Worm (Caenorhabditis elegans) whole organism, young adult: Measurements from ENCODE around the gene Y36E3A.2.

Experiments used
- B0261.1 ChIP-seq: sonication (generic microtip); optimal IDR thresholded peaks from 2 replicates; lab custom pipeline; 2016; ENCODE audit warnings: mild to moderate bottlenecking, missing genetic modification characterization, moderate library complexity, missing compliant biosample characterization
- F10E7.11 ChIP-seq: sonication (generic microtip); optimal IDR thresholded peaks from 2 replicates; lab custom pipeline; 2017; ENCODE audit warnings: mild to moderate bottlenecking, missing genetic modification characterization, moderate library complexity, missing compliant biosample characterization
- F23B12.7 ChIP-seq: sonication (generic microtip); optimal IDR thresholded peaks from 2 replicates; lab custom pipeline; 2017; ENCODE audit warnings: missing genetic modification characterization, mild to moderate bottlenecking, missing compliant biosample characterization, antibody characterized with exemption, moderate library complexity; ENCODE audit not compliant: insufficient read depth
- F39B2.1 ChIP-seq: fragments of 200-800 bp; sonication (Bioruptor generic); IDR thresholded peaks from 2 replicates; pipeline ENCODE4 v1.3.6; 2022; ENCODE audit warnings: missing genetic modification reagents, missing genetic modification characterization, missing compliant biosample characterization
- F49E8.2 ChIP-seq: sonication (generic microtip); optimal IDR thresholded peaks from 3 replicates; lab custom pipeline; 2017; ENCODE audit warnings: missing genetic modification characterization, mild to moderate bottlenecking, missing compliant biosample characterization, antibody characterized with exemption, moderate library complexity; ENCODE audit not compliant: insufficient read depth
- F52B5.7 ChIP-seq: sonication (generic microtip); optimal IDR thresholded peaks from 2 replicates; lab custom pipeline; 2016; ENCODE audit warnings: mild to moderate bottlenecking, missing genetic modification characterization, missing compliant biosample characterization
- K11D2.4 ChIP-seq: fragments of 200-800 bp; sonication (Bioruptor generic); IDR thresholded peaks from 2 replicates; pipeline ENCODE4 v1.3.6; 2022; ENCODE audit warnings: missing genetic modification reagents, missing genetic modification characterization, missing compliant biosample characterization
- Y79H2A.3 ChIP-seq: fragments of 200-800 bp; sonication (Bioruptor generic); conservative IDR thresholded peaks from 2 replicates; pipeline ENCODE4 v1.3.6; 2022; ENCODE audit warnings: missing genetic modification reagents, missing genetic modification characterization, missing compliant biosample characterization
- Y95B8A.8 ChIP-seq: fragments of 200-800 bp; sonication (Bioruptor generic); IDR thresholded peaks from 2 replicates; pipeline ENCODE4 v1.3.6; 2022; ENCODE audit warnings: missing genetic modification reagents, missing genetic modification characterization, missing compliant biosample characterization
- akir-1 ChIP-seq: fragments of 200-800 bp; sonication (Bioruptor generic); optimal IDR thresholded peaks from 2 replicates; lab custom pipeline; 2018; ENCODE audit warnings: mild to moderate bottlenecking, missing genetic modification characterization, moderate library complexity, missing compliant biosample characterization
- ama-1 ChIP-seq, 3 experiments: fragments of 150-350 bp in 1 of 3; sonication (generic microtip) in 2 of 3; optimal IDR thresholded peaks; 2 replicates each; lab custom pipeline; 2014 to 2018; ENCODE audit warnings: missing biosample characterization in 2 of 3, missing genetic modification characterization in 2 of 3, missing genetic modification reagents in 2 of 3
- aptf-2 ChIP-seq: fragments of 200-800 bp; sonication (Bioruptor generic); conservative IDR thresholded peaks from 2 replicates; pipeline ENCODE4 v1.3.6; 2022; ENCODE audit warnings: missing genetic modification reagents, missing genetic modification characterization, missing compliant biosample characterization
- cebp-1 ChIP-seq, 2 experiments: fragments of 200-800 bp in 1 of 2; sonication (Bioruptor generic) in 1 of 2; sonication (generic microtip) in 1 of 2; IDR thresholded peaks in 1 of 2; optimal IDR thresholded peaks in 1 of 2; 2 replicates each; pipeline versions ENCODE4 v1.3.6 to Lab custom; 2017 to 2022; ENCODE audit warnings: missing compliant biosample characterization in 2 of 2, missing genetic modification characterization in 2 of 2, mild to moderate bottlenecking in 1 of 2, missing genetic modification reagents in 1 of 2, moderate library complexity in 1 of 2
- ceh-27 ChIP-seq: fragments of 200-800 bp; sonication (Bioruptor generic); optimal IDR thresholded peaks from 2 replicates; lab custom pipeline; 2018; ENCODE audit warnings: mild to moderate bottlenecking, missing genetic modification characterization, moderate library complexity, missing compliant biosample characterization
- egl-18 ChIP-seq: fragments of 200-800 bp; sonication (Bioruptor generic); IDR thresholded peaks from 2 replicates; pipeline ENCODE4 v1.3.6; 2022; ENCODE audit warnings: missing genetic modification reagents, missing genetic modification characterization, missing compliant biosample characterization
- ets-4 ChIP-seq: fragments of 200-800 bp; sonication (Bioruptor generic); optimal IDR thresholded peaks from 2 replicates; lab custom pipeline; 2018; ENCODE audit warnings: mild to moderate bottlenecking, missing genetic modification characterization, missing compliant biosample characterization
- fkh-3 ChIP-seq: sonication (generic microtip); optimal IDR thresholded peaks from 2 replicates; lab custom pipeline; 2016; ENCODE audit warnings: mild to moderate bottlenecking, missing genetic modification characterization, missing compliant biosample characterization
- him-1 ChIP-seq: sonication (generic microtip); optimal IDR thresholded peaks from 2 replicates; lab custom pipeline; 2016; ENCODE audit warnings: missing genotype, missing genetic modification reagents, missing genetic modification characterization, missing compliant biosample characterization
- hlh-12 ChIP-seq: sonication (generic microtip); optimal IDR thresholded peaks from 2 replicates; lab custom pipeline; 2016; ENCODE audit warnings: missing genetic modification characterization, missing compliant biosample characterization
- lag-1 ChIP-seq: fragments of 200-800 bp; sonication (Bioruptor generic); IDR thresholded peaks from 2 replicates; pipeline ENCODE4 v1.3.6; 2022; ENCODE audit warnings: missing genetic modification reagents, missing genetic modification characterization, missing compliant biosample characterization
- let-526 ChIP-seq: fragments of 200-800 bp; sonication (Bioruptor generic); IDR thresholded peaks from 2 replicates; pipeline ENCODE4 v1.3.6; 2022; ENCODE audit warnings: missing genetic modification reagents, missing genetic modification characterization, missing compliant biosample characterization
- lin-40 ChIP-seq: sonication (generic microtip); optimal IDR thresholded peaks from 2 replicates; lab custom pipeline; 2016; ENCODE audit warnings: missing genetic modification characterization, mild to moderate bottlenecking, missing compliant biosample characterization, missing genotype, missing genetic modification reagents
- madf-6 ChIP-seq: fragments of 200-800 bp; sonication (Bioruptor generic); IDR thresholded peaks from 2 replicates; pipeline ENCODE4 v1.3.6; 2022; ENCODE audit warnings: missing genetic modification reagents, missing genetic modification characterization, missing compliant biosample characterization
- madf-8 ChIP-seq: fragments of 200-800 bp; sonication (Bioruptor generic); conservative IDR thresholded peaks from 2 replicates; pipeline ENCODE4 v1.3.6; 2022; ENCODE audit warnings: missing genetic modification reagents, missing genetic modification characterization, missing compliant biosample characterization
- mel-28 ChIP-seq: sonication (generic microtip); optimal IDR thresholded peaks from 2 replicates; lab custom pipeline; 2016; ENCODE audit warnings: borderline replicate concordance, mild to moderate bottlenecking, missing genetic modification characterization, missing compliant biosample characterization
- nfyb-1 ChIP-seq: fragments of 200-800 bp; sonication (Bioruptor generic); IDR thresholded peaks from 2 replicates; pipeline ENCODE4 v1.3.6; 2022; ENCODE audit warnings: missing genetic modification reagents, missing genetic modification characterization, missing compliant biosample characterization
- nhr-179 ChIP-seq: sonication (generic microtip); optimal IDR thresholded peaks from 2 replicates; lab custom pipeline; 2016; ENCODE audit warnings: mild to moderate bottlenecking, missing genetic modification characterization, missing compliant biosample characterization
- nhr-80 ChIP-seq: sonication (generic microtip); optimal IDR thresholded peaks from 2 replicates; lab custom pipeline; 2016; ENCODE audit warnings: missing genetic modification characterization, missing compliant biosample characterization
- pbrm-1 ChIP-seq: fragments of 200-800 bp; sonication (Bioruptor generic); IDR thresholded peaks from 2 replicates; pipeline ENCODE4 v1.3.6; 2022; ENCODE audit warnings: missing genetic modification reagents, missing genetic modification characterization, missing compliant biosample characterization
- rcor-1 ChIP-seq: fragments of 200-800 bp; sonication (Bioruptor generic); IDR thresholded peaks from 2 replicates; pipeline ENCODE4 v1.3.6; 2022; ENCODE audit warnings: missing genetic modification reagents, missing genetic modification characterization, missing compliant biosample characterization
- rpc-1 ChIP-seq, 2 experiments: fragments of 150-350 bp in 1 of 2; sonication (generic microtip) in 1 of 2; optimal IDR thresholded peaks; 2 replicates each; lab custom pipeline; 2014 to 2018; ENCODE audit warnings: missing biosample characterization in 1 of 2, missing genetic modification characterization in 1 of 2, missing genetic modification reagents in 1 of 2, missing genotype in 1 of 2
- sea-2 ChIP-seq: fragments of 200-800 bp; sonication (Bioruptor generic); IDR thresholded peaks from 2 replicates; pipeline ENCODE4 v1.3.6; 2022; ENCODE audit warnings: missing genetic modification characterization, missing compliant biosample characterization
- sptf-2 ChIP-seq: fragments of 200-800 bp; sonication (Bioruptor generic); optimal IDR thresholded peaks from 2 replicates; lab custom pipeline; 2018; ENCODE audit warnings: mild to moderate bottlenecking, missing genetic modification characterization, missing compliant biosample characterization
- tbx-9 ChIP-seq: sonication (generic microtip); optimal IDR thresholded peaks from 2 replicates; lab custom pipeline; 2016; ENCODE audit warnings: borderline replicate concordance, missing genetic modification characterization, inconsistent platforms, missing compliant biosample characterization
- zfh-2 ChIP-seq: fragments of 200-800 bp; sonication (Bioruptor generic); conservative IDR thresholded peaks from 2 replicates; pipeline ENCODE4 v1.3.6; 2022; ENCODE audit warnings: missing genetic modification reagents, missing genetic modification characterization, missing compliant biosample characterization
- ztf-3 ChIP-seq: fragments of 200-800 bp; sonication (Bioruptor generic); optimal IDR thresholded peaks from 2 replicates; lab custom pipeline; 2018; ENCODE audit warnings: mild to moderate bottlenecking, missing genetic modification characterization, missing compliant biosample characterization

Gene Y36E3A.2

ce11 chrV:15415951-15416350 is 9.9 kb upstream of the Y36E3A.2 start, which contains the start of gene srh-265:
Gene srh-265, plus strand, starts transcription at chrV:15416251.
- no peak for TF ChIP-seq let-526 (GFP tag; lab: Robert Waterston, UW)
- TF ChIP-seq F39B2.1 (GFP tag; lab: Robert Waterston, UW), result no peak
- TF ChIP-seq him-1 (tag; lab: Kevin White, UChicago), result no peak
- no peak for TF ChIP-seq pbrm-1 (GFP tag; lab: Robert Waterston, UW)
- no peak for TF ChIP-seq tbx-9 (tag; lab: Kevin White, UChicago)
- no peak for TF ChIP-seq fkh-3
- TF ChIP-seq nfyb-1 (GFP tag; lab: Robert Waterston, UW), result no peak
- TF ChIP-seq sea-2 (GFP tag; lab: Robert Waterston, UW), result no peak
- no peak for TF ChIP-seq nhr-80 (tag; lab: Kevin White, UChicago)
- TF ChIP-seq rcor-1 (GFP tag; lab: Robert Waterston, UW), result no peak
- TF ChIP-seq madf-8, result no peak
- no peak for TF ChIP-seq F49E8.2 (tag; lab: Kevin White, UChicago)
- TF ChIP-seq ceh-27 (GFP tag; lab: Kevin White, UChicago), result no peak
- no peak for TF ChIP-seq K11D2.4 (GFP tag; lab: Robert Waterston, UW)
- no peak for TF ChIP-seq rpc-1 (optimal IDR thresholded peaks at IDR 0.05; lab: Kevin White, UChicago)
- no peak for TF ChIP-seq rpc-1 (tag; optimal IDR thresholded peaks at IDR 0.05; lab: Kevin White, UChicago)
- no peak for TF ChIP-seq egl-18
- TF ChIP-seq F10E7.11 (tag; lab: Kevin White, UChicago), result no peak
- no peak for TF ChIP-seq ets-4 (GFP tag; lab: Kevin White, UChicago)
- no peak for TF ChIP-seq nhr-179

- no peak for TF ChIP-seq sptf-2 (GFP tag; lab: Kevin White, UChicago)
- TF ChIP-seq lag-1 (GFP tag; lab: Robert Waterston, UW), result no peak
- TF ChIP-seq zfh-2 (GFP tag; lab: Robert Waterston, UW), result no peak
- no peak for TF ChIP-seq hlh-12
- no peak for TF ChIP-seq B0261.1 (tag; lab: Kevin White, UChicago)
- TF ChIP-seq madf-6, result no peak
- no peak for TF ChIP-seq akir-1 (GFP tag; lab: Kevin White, UChicago)
- TF ChIP-seq cebp-1 (GFP tag; IDR thresholded peaks at IDR 0.05; lab: Robert Waterston, UW), result no peak
- no peak for TF ChIP-seq cebp-1 (tag; optimal IDR thresholded peaks at IDR 0.05; lab: Kevin White, UChicago)
These were observed 8.0 kb upstream of the Y36E3A.2 start, which contains the start of gene T06E6.10 for ce11 chrV:15417822-15418221. Gene T06E6.10, plus strand, starts transcription at chrV:15418122.

ce11 chrV:15423601-15424000 is 2.2 kb upstream of the Y36E3A.2 start, which contains the start of gene fbxa-104:
Gene fbxa-104, minus strand, starts transcription at chrV:15423683.
- TF ChIP-seq F52B5.7 (tag; lab: Kevin White, UChicago) (no peak), Y95B8A.8 (GFP tag; lab: Robert Waterston, UW) (no peak), Y79H2A.3 (no peak), lin-40 (tag; lab: Kevin White, UChicago) (no peak), sptf-2 (GFP tag; lab: Kevin White, UChicago) (no peak), K11D2.4 (GFP tag; lab: Robert Waterston, UW) (no peak), aptf-2 (GFP tag; lab: Robert Waterston, UW) (no peak), ztf-3 (GFP tag; lab: Kevin White, UChicago) (no peak), ama-1 (optimal IDR thresholded peaks at IDR 0.05; lab: Kevin White, UChicago) (no peak), ama-1 (GFP tag; optimal IDR thresholded peaks at IDR 0.05; lab: Kevin White, UChicago) (no peak), mel-28 (no peak), F23B12.7 (tag; lab: Kevin White, UChicago) (no peak)
